Fruit fly (Drosophila melanogaster): Measurements from ENCODE around the gene CG13044.
A peak's percentile ranks its signal among the peaks of the same experiment; 100 is the strongest.

The CG13044 gene

DNA sequence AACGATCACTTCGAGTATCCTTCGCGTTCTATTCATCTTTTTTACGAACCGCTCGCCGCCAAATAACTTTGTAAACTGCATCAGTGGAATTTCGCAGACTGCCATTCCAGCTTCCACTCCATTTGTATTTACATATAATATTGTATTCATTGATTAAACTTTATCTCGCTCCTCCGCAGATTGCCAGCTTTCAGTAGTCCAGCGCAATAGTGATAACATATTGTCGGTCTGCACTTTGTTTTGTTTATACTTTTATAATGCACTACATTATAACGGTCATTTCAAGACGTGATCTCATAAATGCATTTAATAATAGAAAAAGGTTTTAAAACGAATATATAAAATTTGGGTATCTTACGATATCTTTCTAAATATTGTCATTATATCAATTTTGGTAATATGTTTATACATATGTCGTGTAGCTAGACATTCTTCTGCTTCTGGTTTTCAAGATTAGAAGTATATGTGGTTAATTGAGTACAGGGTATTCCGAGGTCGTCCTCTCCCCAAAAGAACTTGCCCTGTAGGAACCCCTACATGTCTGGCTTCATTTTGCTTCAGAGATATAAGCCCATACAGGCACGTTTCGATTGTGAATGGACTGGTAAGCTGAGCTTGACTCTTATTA, 34.8 kb downstream of the CG13044 start, which contains the start of gene CG4950 (continued):
- TF ChIP-seq dsx (GFP tag; optimal IDR thresholded peaks at IDR 0.05; ENCODE audit: poor library complexity, severe bottlenecking), result peak; percentile 52
- peak; percentile 30 for TF ChIP-seq CG8632 (GFP tag; optimal IDR thresholded peaks at IDR 0.05)
- no peak for TF ChIP-seq Ets21C (GFP tag; optimal IDR thresholded peaks at IDR 0.05)
- no peak for TF ChIP-seq fd85E (GFP tag; optimal IDR thresholded peaks at IDR 0.05)
- TF ChIP-seq CG6792 (GFP tag; optimal IDR thresholded peaks at IDR 0.05), result peak; percentile 26
- no peak for TF ChIP-seq CG11902 (GFP tag; optimal IDR thresholded peaks at IDR 0.05)
- TF ChIP-seq salr (GFP tag; optimal IDR thresholded peaks at IDR 0.05), result no peak
- TF ChIP-seq Eip78C (GFP tag), result peak; percentile 87
- peak; percentile 50 for TF ChIP-seq spab (GFP tag; optimal IDR thresholded peaks at IDR 0.05)
- TF ChIP-seq CG9139 (GFP tag; optimal IDR thresholded peaks at IDR 0.05), result peak; percentile 2
- peak; percentile 29 for TF ChIP-seq CG3919 (GFP tag; optimal IDR thresholded peaks at IDR 0.05)
- TF ChIP-seq fkh (GFP tag; optimal IDR thresholded peaks at IDR 0.05), result no peak
- no peak for TF ChIP-seq Blimp-1 (GFP tag; optimal IDR thresholded peaks at IDR 0.05)

DNA sequence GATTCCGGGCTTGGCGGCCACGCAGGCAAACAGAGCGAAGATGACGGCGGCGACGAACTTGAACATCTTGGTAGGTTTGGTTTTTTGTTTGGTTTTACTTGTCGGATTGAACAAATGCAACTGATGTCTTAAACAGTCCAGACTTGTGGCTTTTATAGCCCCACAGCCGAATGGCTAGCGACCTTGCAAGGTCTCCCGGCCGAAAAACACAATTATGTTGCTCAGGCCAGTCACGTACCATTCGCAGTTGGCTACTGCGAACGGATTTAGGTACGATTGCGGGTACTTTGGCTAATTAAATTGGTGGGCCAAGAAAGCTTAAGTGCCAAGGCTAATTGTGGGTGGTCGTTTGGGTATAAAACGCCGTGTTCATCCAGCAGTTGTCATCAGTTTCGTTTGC, 38.0 kb downstream of the CG13044 start, which contains the start of the genes CG13051 and CG13069:
TSS of gene CG13051 (minus strand) at position 101 of the 400 bp plus-strand sequence.
TSS of gene CG13069 (plus strand) at position 386 of the 400 bp plus-strand sequence.
- TF ChIP-seq CG7368 (GFP tag; optimal IDR thresholded peaks at IDR 0.05) (no peak), OdsH (GFP tag; optimal IDR thresholded peaks at IDR 0.05) (no peak), CG32006 (GFP tag; optimal IDR thresholded peaks at IDR 0.05) (no peak), CG11762 (GFP tag; optimal IDR thresholded peaks at IDR 0.05; ENCODE audit: insufficient read depth) (no peak), vri (GFP tag; optimal IDR thresholded peaks at IDR 0.05) (no peak), CG3919 (GFP tag; optimal IDR thresholded peaks at IDR 0.05) (no peak), spab (GFP tag; optimal IDR thresholded peaks at IDR 0.05) (no peak), CG15336 (GFP tag; IDR thresholded peaks at IDR 0.05) (no peak)

DNA sequence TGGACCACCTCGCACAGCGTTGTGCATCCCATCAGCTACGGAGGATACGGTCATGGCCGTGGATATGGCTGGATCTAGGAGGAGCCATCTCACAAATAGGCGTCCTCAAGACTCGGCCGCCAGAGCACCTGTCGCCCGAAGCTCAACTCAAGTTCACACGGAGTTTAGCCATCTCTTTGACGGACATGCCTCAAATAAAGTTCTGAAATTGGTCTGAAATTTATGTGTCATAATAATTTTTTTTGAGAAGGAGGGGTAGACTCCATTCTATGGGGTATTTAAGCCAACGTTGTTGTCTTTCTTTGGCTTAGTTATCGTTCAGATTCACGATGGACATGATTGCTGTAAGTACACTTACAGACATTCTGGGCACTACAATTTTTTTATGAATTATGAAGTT, 39.9 kb downstream of the CG13044 start, which contains the start of gene CG13070:
TSS of gene CG13070 (plus strand) at position 301 of the 400 bp plus-strand sequence.
- TF ChIP-seq CG9139 (GFP tag; optimal IDR thresholded peaks at IDR 0.05), result no peak
- TF ChIP-seq Eip78C (GFP tag), result no peak
- TF ChIP-seq pdm3 (GFP tag; optimal IDR thresholded peaks at IDR 0.05), result no peak
- TF ChIP-seq esn (GFP tag; optimal IDR thresholded peaks at IDR 0.05), result no peak
- TF ChIP-seq Hr39 (GFP tag; optimal IDR thresholded peaks at IDR 0.05), result no peak
- TF ChIP-seq Lpt (GFP tag; optimal IDR thresholded peaks at IDR 0.05), result no peak
- no peak for TF ChIP-seq CG11294 (GFP tag; IDR thresholded peaks at IDR 0.05)
- no peak for TF ChIP-seq Ets96B (tag; optimal IDR thresholded peaks at IDR 0.05)
- TF ChIP-seq CG31627 (GFP tag; optimal IDR thresholded peaks at IDR 0.05), result no peak
- TF ChIP-seq spab (GFP tag; optimal IDR thresholded peaks at IDR 0.05), result no peak
- TF ChIP-seq Sox15 (GFP tag; optimal IDR thresholded peaks at IDR 0.05), result no peak

DNA sequence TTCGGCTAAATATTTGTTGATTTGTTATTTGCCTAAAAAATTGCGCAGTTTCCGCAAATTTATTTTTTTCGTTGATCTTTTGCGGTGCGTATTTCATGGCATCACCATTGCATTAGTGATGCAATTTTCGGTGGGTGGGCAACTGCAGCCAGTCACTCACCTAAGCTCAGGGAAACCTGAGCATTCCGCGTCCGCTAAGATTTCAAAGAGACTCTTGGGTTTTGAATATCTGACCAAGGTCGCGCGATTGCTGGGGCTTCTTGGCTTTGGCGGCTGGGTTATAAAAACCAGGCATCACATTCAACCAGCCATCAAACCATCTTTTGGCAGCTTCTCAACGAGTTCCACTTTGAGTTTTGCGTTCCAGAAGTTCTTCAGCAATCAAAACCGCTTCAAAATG, 40.5 kb downstream of the CG13044 start, which contains the start of gene CG13071:
TSS of gene CG13071 (plus strand) at position 301 of the 400 bp plus-strand sequence.
- TF ChIP-seq CG1621 (tag; optimal IDR thresholded peaks at IDR 0.05) (no peak), CG9139 (GFP tag; optimal IDR thresholded peaks at IDR 0.05) (no peak), CG6792 (GFP tag; optimal IDR thresholded peaks at IDR 0.05) (no peak), dsx (GFP tag; optimal IDR thresholded peaks at IDR 0.05; ENCODE audit: poor library complexity, severe bottlenecking) (no peak), CG6276 (GFP tag; optimal IDR thresholded peaks at IDR 0.05) (no peak), Hr4 (GFP tag; optimal IDR thresholded peaks at IDR 0.05) (no peak), CG10631 (GFP tag; optimal IDR thresholded peaks at IDR 0.05) (no peak), Sox14 (GFP tag; optimal IDR thresholded peaks at IDR 0.05) (no peak), CG10669 (GFP tag; optimal IDR thresholded peaks at IDR 0.05) (no peak), fd59A (GFP tag; optimal IDR thresholded peaks at IDR 0.05) (no peak), CG3032 (tag; optimal IDR thresholded peaks at IDR 0.05) (no peak), Hr39 (GFP tag; optimal IDR thresholded peaks at IDR 0.05) (no peak), CG15336 (GFP tag; IDR thresholded peaks at IDR 0.05) (no peak), Sox15 (GFP tag; optimal IDR thresholded peaks at IDR 0.05) (no peak)

Measured in whole organism, prepupa.